Worm (Caenorhabditis elegans) whole organism, midembryonic: ENCODE data around the gene fbxa-9.

ENCODE experiments used
- flt-1 ChIP-seq: fragments of 200-800 bp; sonication (Bioruptor generic); IDR thresholded peaks from 2 replicates; pipeline ENCODE4 v1.3.6; 2022; ENCODE audit warnings: missing genetic modification characterization, missing compliant biosample characterization
- ztf-29 ChIP-seq: fragments of 200-800 bp; sonication (Bioruptor generic); IDR thresholded peaks from 2 replicates; pipeline ENCODE4 v1.3.6; 2022; ENCODE audit warnings: missing genetic modification reagents, missing genetic modification characterization, missing compliant biosample characterization

- no peak for TF ChIP-seq flt-1 (GFP tag; lab: Robert Waterston, UW)
- no peak for TF ChIP-seq ztf-29 (GFP tag; lab: Robert Waterston, UW)
These were observed 26.0 kb upstream of the fbxa-9 start, which contains the start of gene srz-56 for ce11 chrIII:2240471-2240870.
